Fruit fly (Drosophila melanogaster): ENCODE measurements around the gene Fim.

dm6 chrX:17284400-17284799, 17.3 kb downstream of the Fim start, which contains the start of gene CG8661:
- TF ChIP-seq ss (GFP tag; optimal IDR thresholded peaks at IDR 0.05) (no peak), OdsH (GFP tag; optimal IDR thresholded peaks at IDR 0.05) (no peak), CG31627 (GFP tag; optimal IDR thresholded peaks at IDR 0.05) (no peak), CG4318 (GFP tag; optimal IDR thresholded peaks at IDR 0.05) (no peak), CG1621 (tag; optimal IDR thresholded peaks at IDR 0.05) (no peak), CG34406 (GFP tag; optimal IDR thresholded peaks at IDR 0.05) (no peak), CG11294 (GFP tag; IDR thresholded peaks at IDR 0.05) (no peak), CG6792 (GFP tag; optimal IDR thresholded peaks at IDR 0.05) (no peak), Blimp-1 (GFP tag; optimal IDR thresholded peaks at IDR 0.05) (no peak), dac (GFP tag; optimal IDR thresholded peaks at IDR 0.05) (no peak)

Data from whole organism, prepupa.